Fruit fly (Drosophila melanogaster): ENCODE data around the gene CG15760.

dm6 chrX:13627855-13628254 is 41.6 kb upstream of the CG15760 start:
- no peak for TF ChIP-seq CG16779 (tag; optimal IDR thresholded peaks at IDR 0.05)
- no peak for TF ChIP-seq CG6163 (GFP tag; IDR thresholded peaks at IDR 0.05)
- no peak for TF ChIP-seq Sox15 (GFP tag; optimal IDR thresholded peaks at IDR 0.05)

Measured in whole organism, prepupa.